Fruit fly (Drosophila melanogaster) whole organism, embryonic: Measurements from ENCODE around the gene soti.

Experiments used
- CG10543 ChIP-seq: fragments of 200-800 bp; sonication (Bioruptor generic); optimal IDR thresholded peaks from 3 replicates; lab custom pipeline; 2017; ENCODE audit warnings: missing biosample characterization, mild to moderate bottlenecking, missing genetic modification characterization, moderate library complexity
- CG11723 ChIP-seq: fragments of 200-800 bp; sonication (Bioruptor generic); optimal IDR thresholded peaks from 2 replicates; lab custom pipeline; 2017; ENCODE audit warnings: missing biosample characterization, mild to moderate bottlenecking, missing genetic modification characterization
- CG13624 ChIP-seq: fragments of 200-800 bp; sonication (Bioruptor generic); optimal IDR thresholded peaks from 2 replicates; lab custom pipeline; 2016; ENCODE audit warnings: missing biosample characterization, missing genetic modification characterization
- CG13894 ChIP-seq: fragments of 200-800 bp; sonication (Bioruptor generic); optimal IDR thresholded peaks from 3 replicates; lab custom pipeline; 2018; ENCODE audit warnings: missing biosample characterization, mild to moderate bottlenecking, missing genetic modification characterization, moderate library complexity
- CG14667 ChIP-seq: fragments of 200-800 bp; sonication (Bioruptor generic); IDR thresholded peaks from 2 replicates; pipeline ENCODE4 v1.3.6; 2022; ENCODE audit warnings: missing biosample characterization, missing genetic modification characterization
- CG15514 ChIP-seq: fragments of 200-800 bp; sonication (Bioruptor generic); optimal IDR thresholded peaks from 3 replicates; lab custom pipeline; 2017; ENCODE audit warnings: missing biosample characterization, missing genetic modification characterization, mild to moderate bottlenecking, moderate library complexity, missing genetic modification reagents
- CG1602 ChIP-seq: fragments of 200-800 bp; sonication (Bioruptor generic); optimal IDR thresholded peaks from 3 replicates; lab custom pipeline; 2016; ENCODE audit warnings: missing biosample characterization, missing genetic modification characterization
- CG2120 ChIP-seq: fragments of 200-800 bp; sonication (Bioruptor generic); optimal IDR thresholded peaks from 3 replicates; lab custom pipeline; 2016; ENCODE audit warnings: missing biosample characterization, missing genetic modification characterization
- CG31365 ChIP-seq: fragments of 200-800 bp; sonication (Bioruptor generic); optimal IDR thresholded peaks from 2 replicates; lab custom pipeline; 2018; ENCODE audit warnings: missing biosample characterization, mild to moderate bottlenecking, missing genetic modification characterization
- CG34224 ChIP-seq: fragments of 200-800 bp; sonication (Bioruptor generic); IDR thresholded peaks from 3 replicates; pipeline ENCODE4 v1.3.6; 2022; ENCODE audit warnings: missing biosample characterization, missing genetic modification characterization; ENCODE audit not compliant: partially characterized antibody
- CG3838 ChIP-seq: fragments of 200-800 bp; sonication (Bioruptor generic); optimal IDR thresholded peaks from 3 replicates; lab custom pipeline; 2016; ENCODE audit warnings: missing biosample characterization, missing genetic modification characterization
- CG3847 ChIP-seq: fragments of 200-800 bp; sonication (Bioruptor generic); IDR thresholded peaks from 2 replicates; pipeline ENCODE4 v1.3.6; 2022; ENCODE audit warnings: missing biosample characterization, missing genetic modification characterization
- CG4360 ChIP-seq: fragments of 200-800 bp; sonication (Bioruptor generic); IDR thresholded peaks from 2 replicates; pipeline ENCODE4 v1.3.6; 2022; ENCODE audit warnings: missing biosample characterization, missing genetic modification characterization
- CG4404 ChIP-seq: fragments of 200-800 bp; sonication (Bioruptor generic); IDR thresholded peaks from 2 replicates; pipeline ENCODE4 v1.3.6; 2022; ENCODE audit warnings: missing biosample characterization, missing genetic modification characterization
- CG6175 ChIP-seq: fragments of 200-800 bp; sonication (Bioruptor generic); IDR thresholded peaks from 3 replicates; pipeline ENCODE4 v1.3.6; 2022; ENCODE audit warnings: missing biosample characterization, missing genetic modification characterization
- CG7839 ChIP-seq: fragments of 200-800 bp; sonication (Bioruptor generic); optimal IDR thresholded peaks from 3 replicates; lab custom pipeline; 2018; ENCODE audit warnings: missing biosample characterization, mild to moderate bottlenecking, missing genetic modification characterization, moderate library complexity
- CG8290 ChIP-seq, 3 experiments: fragments of 200-800 bp; sonication (Bioruptor generic); optimal IDR thresholded peaks; 2 replicates each; lab custom pipeline; 2016 to 2019; ENCODE audit warnings: missing biosample characterization in 3 of 3, missing genetic modification characterization in 3 of 3, mild to moderate bottlenecking in 2 of 3, moderate library complexity in 1 of 3
- CG8359 ChIP-seq: fragments of 200-800 bp; sonication (Bioruptor generic); optimal IDR thresholded peaks from 2 replicates; lab custom pipeline; 2017; ENCODE audit warnings: missing biosample characterization, mild to moderate bottlenecking, missing genetic modification characterization, borderline replicate concordance
- CrebB ChIP-seq: fragments of 200-800 bp; sonication (Bioruptor generic); optimal IDR thresholded peaks from 3 replicates; lab custom pipeline; 2018; ENCODE audit warnings: missing biosample characterization, mild to moderate bottlenecking, missing genetic modification characterization
- Dbx ChIP-seq: fragments of 200-800 bp; sonication (Bioruptor generic); IDR thresholded peaks from 3 replicates; pipeline ENCODE4 v1.3.6; 2022; ENCODE audit warnings: missing biosample characterization, missing genetic modification characterization
- HLH4C ChIP-seq: fragments of 200-800 bp; sonication (Bioruptor generic); IDR thresholded peaks from 3 replicates; pipeline ENCODE4 v1.3.6; 2022; ENCODE audit warnings: missing biosample characterization, missing genetic modification characterization; ENCODE audit not compliant: partially characterized antibody
- Hmr ChIP-seq: fragments of 200-800 bp; sonication (Bioruptor generic); optimal IDR thresholded peaks from 3 replicates; lab custom pipeline; 2017; ENCODE audit warnings: mild to moderate bottlenecking, missing biosample characterization, missing genetic modification reagents, missing genetic modification characterization
- Myb ChIP-seq: fragments of 200-800 bp; sonication (Bioruptor generic); optimal IDR thresholded peaks from 2 replicates; lab custom pipeline; 2016; ENCODE audit warnings: missing biosample characterization, missing genetic modification characterization
- NC2β ChIP-seq: fragments of 200-800 bp; sonication (Bioruptor generic); optimal IDR thresholded peaks from 2 replicates; lab custom pipeline; 2016; ENCODE audit warnings: missing biosample characterization, missing genetic modification characterization
- Neu2 ChIP-seq: fragments of 200-800 bp; sonication (Bioruptor generic); optimal IDR thresholded peaks from 3 replicates; lab custom pipeline; 2016; ENCODE audit warnings: missing biosample characterization, missing genetic modification characterization, borderline replicate concordance
- Side ChIP-seq: fragments of 200-800 bp; sonication (Bioruptor generic); optimal IDR thresholded peaks from 2 replicates; lab custom pipeline; 2016; ENCODE audit warnings: missing biosample characterization, missing genetic modification characterization
- Usf ChIP-seq: fragments of 200-800 bp; sonication (Bioruptor generic); optimal IDR thresholded peaks from 2 replicates; lab custom pipeline; 2017; ENCODE audit warnings: missing genotype, missing biosample characterization, missing genetic modification characterization
- cg ChIP-seq: fragments of 200-800 bp; sonication (Bioruptor generic); optimal IDR thresholded peaks from 3 replicates; lab custom pipeline; 2019; ENCODE audit warnings: missing biosample characterization, mild to moderate bottlenecking, missing genetic modification characterization, moderate library complexity
- cwo ChIP-seq: fragments of 200-800 bp; sonication (Bioruptor generic); optimal IDR thresholded peaks from 3 replicates; lab custom pipeline; 2017; ENCODE audit warnings: missing biosample characterization, missing genetic modification characterization, mild to moderate bottlenecking, moderate library complexity, missing genetic modification reagents
- exex ChIP-seq: fragments of 200-800 bp; sonication (Bioruptor generic); optimal IDR thresholded peaks from 4 replicates; lab custom pipeline; 2018; ENCODE audit warnings: missing biosample characterization, mild to moderate bottlenecking, missing genetic modification characterization, moderate library complexity
- fd96Cb ChIP-seq: fragments of 200-800 bp; sonication (Bioruptor generic); optimal IDR thresholded peaks from 2 replicates; lab custom pipeline; 2018; ENCODE audit warnings: missing biosample characterization, mild to moderate bottlenecking, missing genetic modification characterization, moderate library complexity
- gcm ChIP-seq: fragments of 200-800 bp; sonication (Bioruptor generic); optimal IDR thresholded peaks from 2 replicates; lab custom pipeline; 2019; ENCODE audit warnings: missing biosample characterization, mild to moderate bottlenecking, missing genetic modification characterization, moderate library complexity
- gsb-n ChIP-seq: fragments of 200-800 bp; sonication (Bioruptor generic); optimal IDR thresholded peaks from 3 replicates; lab custom pipeline; 2018; ENCODE audit warnings: missing biosample characterization, mild to moderate bottlenecking, missing genetic modification characterization
- maf-S ChIP-seq: fragments of 200-800 bp; sonication (Bioruptor generic); optimal IDR thresholded peaks from 2 replicates; lab custom pipeline; 2016; ENCODE audit warnings: missing biosample characterization, missing genetic modification characterization
- run ChIP-seq: fragments of 200-800 bp; sonication (Bioruptor generic); optimal IDR thresholded peaks from 3 replicates; lab custom pipeline; 2018; ENCODE audit warnings: missing biosample characterization, mild to moderate bottlenecking, missing genetic modification characterization
- scrt ChIP-seq: fragments of 200-800 bp; sonication (Bioruptor generic); optimal IDR thresholded peaks from 2 replicates; lab custom pipeline; 2018; ENCODE audit warnings: missing biosample characterization, mild to moderate bottlenecking, missing genetic modification characterization, moderate library complexity
- sens ChIP-seq: fragments of 200-800 bp; sonication (Bioruptor generic); peaks from one replicate; lab custom pipeline; 2016; ENCODE audit warnings: missing biosample characterization, missing genetic modification characterization
- seq ChIP-seq: fragments of 200-800 bp; sonication (Bioruptor generic); IDR thresholded peaks from 2 replicates; pipeline ENCODE4 v1.3.6; 2022; ENCODE audit warnings: missing biosample characterization, missing genetic modification characterization
- sna ChIP-seq: fragments of 200-800 bp; sonication (Bioruptor generic); IDR thresholded peaks from 2 replicates; pipeline ENCODE4 v1.3.6; 2022; ENCODE audit warnings: missing biosample characterization, missing genetic modification characterization; ENCODE audit not compliant: partially characterized antibody
- so ChIP-seq: fragments of 200-800 bp; sonication (Bioruptor generic); IDR thresholded peaks from 3 replicates; pipeline ENCODE4 v1.3.6; 2022; ENCODE audit warnings: missing biosample characterization, missing genetic modification characterization
- sqz ChIP-seq: fragments of 200-800 bp; sonication (Bioruptor generic); optimal IDR thresholded peaks from 3 replicates; lab custom pipeline; 2018; ENCODE audit warnings: missing biosample characterization, mild to moderate bottlenecking, missing genetic modification characterization
- tup ChIP-seq: fragments of 200-800 bp; sonication (Bioruptor generic); optimal IDR thresholded peaks from 2 replicates; lab custom pipeline; 2016; ENCODE audit warnings: missing biosample characterization, mild to moderate bottlenecking, missing genetic modification characterization, moderate library complexity
- tx ChIP-seq: fragments of 200-800 bp; sonication (Bioruptor generic); optimal IDR thresholded peaks from 2 replicates; lab custom pipeline; 2016; ENCODE audit warnings: missing biosample characterization, missing genetic modification characterization
- yki ChIP-seq: fragments of >200 bp; optimal IDR thresholded peaks from 3 replicates; lab custom pipeline; 2018
- zen2 ChIP-seq: fragments of 200-800 bp; sonication (Bioruptor generic); IDR thresholded peaks from 3 replicates; pipeline ENCODE4 v1.3.6; 2022; ENCODE audit warnings: missing biosample characterization, missing genetic modification characterization; ENCODE audit not compliant: partially characterized antibody

soti gene

dm6 chr3R:14370199-14370933 lies 11.1 kb downstream of the soti start (continued):
- peak; percentile 79 for TF ChIP-seq cwo (GFP tag; lab: Kevin White, UChicago)
- TF ChIP-seq CG15514 (GFP tag; lab: Kevin White, UChicago): peak; percentile 48
- TF ChIP-seq gcm: peak; percentile 28
- TF ChIP-seq CrebB (tag; lab: Kevin White, UChicago): peak; percentile 33
- TF ChIP-seq maf-S (GFP tag; lab: Kevin White, UChicago): peak; percentile 59
- peak; percentile 33 for TF ChIP-seq exex (tag; lab: Kevin White, UChicago)
- peak; percentile 63 for TF ChIP-seq NC2β (GFP tag; lab: Kevin White, UChicago)
- TF ChIP-seq so (GFP tag; lab: Robert Waterston, UW): peak; percentile 87
- peak; percentile 11 for TF ChIP-seq Usf
- TF ChIP-seq, all 482 proteins: peak for 355

dm6 chr3R:14369481-14370198 lies 11.9 kb downstream of the soti start:
- TF ChIP-seq zen2 (GFP tag; lab: Robert Waterston, UW): no peak
- TF ChIP-seq Myb (GFP tag; lab: Kevin White, UChicago): no peak
- peak; percentile 46 for TF ChIP-seq cg (GFP tag; lab: Kevin White, UChicago)
- peak; percentile 22 for TF ChIP-seq Hmr (GFP tag; lab: Kevin White, UChicago)
- no peak for TF ChIP-seq tup (GFP tag; lab: Kevin White, UChicago)
- no peak for TF ChIP-seq CG1602 (GFP tag; lab: Kevin White, UChicago)
- peak; percentile 69 for TF ChIP-seq gsb-n (tag; lab: Kevin White, UChicago)
- peak; percentile 40 for TF ChIP-seq CG8359 (GFP tag; lab: Kevin White, UChicago)
- TF ChIP-seq CG8290 (GFP tag; optimal IDR thresholded peaks at IDR 0.05; lab: Kevin White, UChicago): no peak
- peak in 1 of 2 experiments; percentile 45 for TF ChIP-seq CG8290 (tag; optimal IDR thresholded peaks at IDR 0.05; lab: Kevin White, UChicago)
- TF ChIP-seq CG3838 (GFP tag; lab: Kevin White, UChicago): no peak
- TF ChIP-seq Neu2 (GFP tag; lab: Kevin White, UChicago): no peak
- TF ChIP-seq CG15514 (GFP tag; lab: Kevin White, UChicago): peak; percentile 14
- no peak for TF ChIP-seq seq (GFP tag; lab: Robert Waterston, UW)
- peak; percentile 59; the same call in 2 of the 3 replicates for TF ChIP-seq Dbx (GFP tag; lab: Robert Waterston, UW)
- no peak for TF ChIP-seq sqz
- no peak for TF ChIP-seq CG31365 (tag; lab: Kevin White, UChicago)
- peak; percentile 81 for TF ChIP-seq CG6175 (GFP tag; lab: Robert Waterston, UW)
- TF ChIP-seq fd96Cb (tag; lab: Kevin White, UChicago): no peak
- 0 out of 2 replicates have a peak, but pooled peaks have one; percentile 10 for TF ChIP-seq CG3847 (GFP tag; lab: Robert Waterston, UW)
- no peak for TF ChIP-seq gcm
- no peak for TF ChIP-seq CG11723 (GFP tag; lab: Kevin White, UChicago)
- TF ChIP-seq CG4360 (GFP tag; lab: Robert Waterston, UW): peak; percentile 75
- TF ChIP-seq CG4404: no peak
- peak; percentile 15 for TF ChIP-seq Side
- TF ChIP-seq CG7839 (tag; lab: Kevin White, UChicago): no peak
- peak; percentile 24 for TF ChIP-seq scrt
- TF ChIP-seq tx (GFP tag; lab: Kevin White, UChicago): no peak
- TF ChIP-seq HLH4C: peak; percentile 45; the same call in 1 of the 3 replicates
- TF ChIP-seq yki (lab: Kevin White, UChicago): no peak
- TF ChIP-seq CG13624 (GFP tag; lab: Kevin White, UChicago): peak; percentile 24
- no peak for TF ChIP-seq run
- no peak for TF ChIP-seq CG13894
- TF ChIP-seq CG10543 (GFP tag; lab: Kevin White, UChicago): peak; percentile 3
- TF ChIP-seq sna (GFP tag; lab: Robert Waterston, UW): 0 out of 2 replicates have a peak, but pooled peaks have one; percentile 42
- TF ChIP-seq CG14667: no peak
- peak; percentile 24; the same call in 1 of the 3 replicates for TF ChIP-seq CG34224 (GFP tag; lab: Robert Waterston, UW)
- peak; percentile 19 for TF ChIP-seq CG2120 (GFP tag; lab: Kevin White, UChicago)
- TF ChIP-seq sens: no peak
